Worm (Caenorhabditis elegans) whole organism, L3 larva: ENCODE data around the gene F16B4.4.

ENCODE experiments used
- R02D3.7 ChIP-seq: fragments of 150-350 bp; optimal IDR thresholded peaks from 2 replicates; lab custom pipeline; 2014; ENCODE audit warnings: missing biosample characterization, missing genetic modification characterization
- ama-1 ChIP-seq: fragments of 150-350 bp; optimal IDR thresholded peaks from 2 replicates; lab custom pipeline; 2018
- ceh-82 ChIP-seq: fragments of 150-350 bp; optimal IDR thresholded peaks from 2 replicates; lab custom pipeline; 2014; ENCODE audit warnings: missing biosample characterization, missing genetic modification characterization
- ceh-9 ChIP-seq: sonication (generic microtip); optimal IDR thresholded peaks from 2 replicates; lab custom pipeline; 2018; ENCODE audit warnings: missing biosample characterization, missing genetic modification characterization
- daf-12 ChIP-seq: fragments of 150-350 bp; optimal IDR thresholded peaks from 2 replicates; lab custom pipeline; 2014; ENCODE audit warnings: missing biosample characterization, missing genetic modification reagents, missing genetic modification characterization
- egl-27 ChIP-seq: sonication (generic microtip); optimal IDR thresholded peaks from 4 replicates; lab custom pipeline; 2017; ENCODE audit warnings: missing biosample characterization, missing genetic modification reagents, missing genetic modification characterization
- egl-5 ChIP-seq: fragments of 150-350 bp; optimal IDR thresholded peaks from 2 replicates; lab custom pipeline; 2017; ENCODE audit warnings: missing biosample characterization, missing genetic modification reagents, missing genetic modification characterization, inconsistent platforms
- elt-1 ChIP-seq: fragments of 150-350 bp; optimal IDR thresholded peaks from 2 replicates; lab custom pipeline; 2014; ENCODE audit warnings: missing biosample characterization, missing genetic modification characterization
- elt-3 ChIP-seq, 3 experiments: fragments of 150-350 bp in 1 of 3; sonication (generic microtip) in 2 of 3; optimal IDR thresholded peaks; 2 replicates in 2 of 3; 4 replicates in 1 of 3; lab custom pipeline; 2014 to 2017; ENCODE audit warnings: missing biosample characterization in 3 of 3, missing genetic modification characterization in 3 of 3
- eor-1 ChIP-seq, 2 experiments: fragments of 150-350 bp; optimal IDR thresholded peaks; 2 replicates each; lab custom pipeline; 2014 to 2018; ENCODE audit warnings: missing biosample characterization in 2 of 2, missing genetic modification characterization in 2 of 2
- fkh-10 ChIP-seq: sonication (generic microtip); optimal IDR thresholded peaks from 2 replicates; lab custom pipeline; 2017; ENCODE audit warnings: missing biosample characterization, missing genetic modification reagents, missing genetic modification characterization
- fkh-2 ChIP-seq: fragments of 150-350 bp; optimal IDR thresholded peaks from 2 replicates; lab custom pipeline; 2014; ENCODE audit warnings: missing biosample characterization, missing genetic modification reagents, missing genetic modification characterization
- fos-1 ChIP-seq: fragments of 150-350 bp; optimal IDR thresholded peaks from 2 replicates; lab custom pipeline; 2014; ENCODE audit warnings: missing biosample characterization, missing genetic modification characterization
- hmg-11 ChIP-seq: sonication (generic microtip); optimal IDR thresholded peaks from 2 replicates; lab custom pipeline; 2016; ENCODE audit warnings: missing genetic modification characterization, missing compliant biosample characterization
- jun-1 ChIP-seq: fragments of 150-350 bp; optimal IDR thresholded peaks from 2 replicates; lab custom pipeline; 2014; ENCODE audit warnings: missing biosample characterization, missing genetic modification reagents, missing genetic modification characterization
- lin-15B ChIP-seq: fragments of 150-350 bp; optimal IDR thresholded peaks from 2 replicates; lab custom pipeline; 2014; ENCODE audit warnings: missing biosample characterization, missing genetic modification characterization
- lin-39 ChIP-seq: fragments of 150-350 bp; optimal IDR thresholded peaks from 2 replicates; lab custom pipeline; 2018; ENCODE audit warnings: missing biosample characterization, missing genetic modification reagents, missing genetic modification characterization
- lsy-12 ChIP-seq: sonication (generic microtip); optimal IDR thresholded peaks from 2 replicates; lab custom pipeline; 2016; ENCODE audit warnings: mild to moderate bottlenecking, missing genetic modification characterization, missing compliant biosample characterization
- nfya-1 ChIP-seq: sonication (generic microtip); optimal IDR thresholded peaks from 2 replicates; lab custom pipeline; 2017; ENCODE audit warnings: missing genetic modification characterization, mild to moderate bottlenecking, missing compliant biosample characterization, antibody characterized with exemption, moderate library complexity; ENCODE audit not compliant: insufficient read depth
- nhr-11 ChIP-seq: fragments of 150-350 bp; optimal IDR thresholded peaks from 2 replicates; lab custom pipeline; 2014; ENCODE audit warnings: missing biosample characterization, missing genetic modification characterization
- nhr-12 ChIP-seq: fragments of 150-350 bp; optimal IDR thresholded peaks from 2 replicates; lab custom pipeline; 2014; ENCODE audit warnings: missing biosample characterization, missing genetic modification characterization
- nhr-237 ChIP-seq: fragments of 150-350 bp; optimal IDR thresholded peaks from 2 replicates; lab custom pipeline; 2014; ENCODE audit warnings: missing biosample characterization, missing genetic modification characterization
- nhr-25 ChIP-seq: sonication (generic microtip); optimal IDR thresholded peaks from 2 replicates; lab custom pipeline; 2017; ENCODE audit warnings: missing biosample characterization, missing genetic modification characterization
- nhr-43 ChIP-seq: sonication (generic microtip); optimal IDR thresholded peaks from 2 replicates; lab custom pipeline; 2016; ENCODE audit warnings: mild to moderate bottlenecking, missing genetic modification characterization, missing compliant biosample characterization; ENCODE audit not compliant: poor library complexity, severe bottlenecking
- nhr-67 ChIP-seq: fragments of 150-350 bp; optimal IDR thresholded peaks from 2 replicates; lab custom pipeline; 2014; ENCODE audit warnings: missing biosample characterization, missing genetic modification characterization
- nhr-76 ChIP-seq: fragments of 150-350 bp; sonication (generic microtip); optimal IDR thresholded peaks from 5 replicates; lab custom pipeline; 2014; ENCODE audit warnings: missing biosample characterization, missing genetic modification characterization
- nhr-77 ChIP-seq: fragments of 150-350 bp; optimal IDR thresholded peaks from 2 replicates; lab custom pipeline; 2014; ENCODE audit warnings: missing biosample characterization, missing genetic modification characterization
- pha-4 ChIP-seq: fragments of 150-350 bp; optimal IDR thresholded peaks from 2 replicates; lab custom pipeline; 2014; ENCODE audit warnings: missing biosample characterization, missing genetic modification reagents, missing genetic modification characterization
- pqm-1 ChIP-seq: fragments of 150-350 bp; optimal IDR thresholded peaks from 2 replicates; lab custom pipeline; 2017; ENCODE audit warnings: missing biosample characterization, missing genetic modification characterization, inconsistent platforms
- snpc-4 ChIP-seq: fragments of 150-350 bp; optimal IDR thresholded peaks from 2 replicates; lab custom pipeline; 2014; ENCODE audit warnings: missing biosample characterization, missing genetic modification characterization
- tbx-2 ChIP-seq: sonication (generic microtip); optimal IDR thresholded peaks from 2 replicates; lab custom pipeline; 2016; ENCODE audit warnings: mild to moderate bottlenecking, missing genetic modification characterization, missing compliant biosample characterization
- zag-1 ChIP-seq: fragments of 150-350 bp; optimal IDR thresholded peaks from 2 replicates; lab custom pipeline; 2014; ENCODE audit warnings: missing biosample characterization, missing genetic modification characterization
- ztf-11 ChIP-seq: fragments of 150-350 bp; optimal IDR thresholded peaks from 2 replicates; lab custom pipeline; 2014; ENCODE audit warnings: missing biosample characterization, missing genetic modification characterization
- ztf-4 ChIP-seq: fragments of 150-350 bp; optimal IDR thresholded peaks from 2 replicates; lab custom pipeline; 2014; ENCODE audit warnings: missing biosample characterization, missing genetic modification characterization

Gene F16B4.4

ce11 chrV:1553004-1553403 is 40.8 kb upstream of the F16B4.4 start, which contains the start of gene srsx-8:
Gene srsx-8 (minus strand): TSS chrV:1553104.
- no peak for TF ChIP-seq nhr-77 (tag; lab: Kevin White, UChicago)
- TF ChIP-seq R02D3.7 (tag; lab: Kevin White, UChicago): no peak
- no peak for TF ChIP-seq snpc-4 (tag; lab: Kevin White, UChicago)
- TF ChIP-seq egl-5 (tag; lab: Kevin White, UChicago): no peak
- no peak for TF ChIP-seq eor-1 (tag; optimal IDR thresholded peaks at IDR 0.05; lab: Kevin White, UChicago)
- TF ChIP-seq nhr-43 (tag; lab: Kevin White, UChicago): no peak
- TF ChIP-seq tbx-2 (tag; lab: Kevin White, UChicago): no peak
- TF ChIP-seq nhr-11 (tag; lab: Kevin White, UChicago): no peak

ce11 chrV:1555072-1555471 is 38.7 kb upstream of the F16B4.4 start:
- TF ChIP-seq zag-1 (tag; lab: Kevin White, UChicago) (no peak), nhr-237 (tag; lab: Kevin White, UChicago) (no peak), jun-1 (tag; lab: Kevin White, UChicago) (no peak), nhr-76 (tag; lab: Kevin White, UChicago) (no peak), ceh-82 (tag; lab: Kevin White, UChicago) (no peak), elt-3 (tag; optimal IDR thresholded peaks at IDR 0.05; lab: Kevin White, UChicago) (no peak), lin-15B (tag; lab: Kevin White, UChicago) (no peak), lin-39 (tag; lab: Kevin White, UChicago) (no peak), ama-1 (lab: Kevin White, UChicago) (no peak), ztf-4 (tag; lab: Kevin White, UChicago) (no peak), ceh-9 (no peak), tbx-2 (tag; lab: Kevin White, UChicago) (no peak), fkh-10 (GFP tag; lab: Kevin White, UChicago) (no peak), nhr-11 (tag; lab: Kevin White, UChicago) (no peak), daf-12 (tag; lab: Kevin White, UChicago) (no peak), ztf-11 (tag; lab: Kevin White, UChicago) (no peak)

ce11 chrV:1558113-1558512 is 35.7 kb upstream of the F16B4.4 start:
- TF ChIP-seq pha-4 (tag; lab: Kevin White, UChicago): peak; percentile 13
- TF ChIP-seq egl-5 (tag; lab: Kevin White, UChicago): no peak
- TF ChIP-seq pqm-1: peak; percentile 67

- TF ChIP-seq nhr-25 (tag; lab: Kevin White, UChicago) (no peak), nhr-12 (tag; lab: Kevin White, UChicago) (no peak), lsy-12 (tag; lab: Kevin White, UChicago) (no peak), nhr-67 (tag; lab: Kevin White, UChicago) (no peak), fkh-2 (tag; lab: Kevin White, UChicago) (no peak), egl-27 (tag; lab: Kevin White, UChicago) (no peak), ceh-82 (tag; lab: Kevin White, UChicago) (no peak), lin-39 (tag; lab: Kevin White, UChicago) (no peak), elt-1 (tag; lab: Kevin White, UChicago) (no peak), fos-1 (no peak), lin-15B (tag; lab: Kevin White, UChicago) (no peak), nhr-77 (tag; lab: Kevin White, UChicago) (no peak), ztf-11 (tag; lab: Kevin White, UChicago) (no peak), zag-1 (tag; lab: Kevin White, UChicago) (no peak), nhr-237 (tag; lab: Kevin White, UChicago) (no peak), nfya-1 (no peak)
These were observed 27.0 kb upstream of the F16B4.4 start, which contains the start of gene cdc-25.2 for ce11 chrV:1566776-1567175. Gene cdc-25.2 (plus strand): TSS chrV:1567076.

ce11 chrV:1569750-1570419 is 23.9 kb upstream of the F16B4.4 start:
- no peak for TF ChIP-seq nhr-11 (tag; lab: Kevin White, UChicago)
- TF ChIP-seq pha-4 (tag; lab: Kevin White, UChicago): peak; percentile 21
- no peak for TF ChIP-seq hmg-11 (tag; lab: Kevin White, UChicago)
